Worm (Caenorhabditis elegans) whole organism, L3 larva: ENCODE measurements around the gene let-4.

Experiments used
- R02D3.7 ChIP-seq: fragments of 150-350 bp; optimal IDR thresholded peaks from 2 replicates; lab custom pipeline; 2014; ENCODE audit warnings: missing biosample characterization, missing genetic modification characterization
- ZK546.5 ChIP-seq: sonication (generic microtip); optimal IDR thresholded peaks from 2 replicates; lab custom pipeline; 2017; ENCODE audit warnings: missing biosample characterization, missing genetic modification characterization
- aly-2 ChIP-seq: fragments of 150-350 bp; optimal IDR thresholded peaks from 2 replicates; lab custom pipeline; 2014; ENCODE audit warnings: missing biosample characterization, missing genetic modification characterization
- ama-1 ChIP-seq: fragments of 150-350 bp; optimal IDR thresholded peaks from 2 replicates; lab custom pipeline; 2018
- ceh-16 ChIP-seq: sonication (generic microtip); optimal IDR thresholded peaks from 2 replicates; lab custom pipeline; 2017; ENCODE audit warnings: missing biosample characterization, missing genetic modification characterization
- ceh-28 ChIP-seq: fragments of 150-350 bp; optimal IDR thresholded peaks from 2 replicates; lab custom pipeline; 2014; ENCODE audit warnings: missing biosample characterization, missing genetic modification reagents, missing genetic modification characterization
- ceh-82 ChIP-seq: fragments of 150-350 bp; optimal IDR thresholded peaks from 2 replicates; lab custom pipeline; 2014; ENCODE audit warnings: missing biosample characterization, missing genetic modification characterization
- ceh-9 ChIP-seq: sonication (generic microtip); optimal IDR thresholded peaks from 2 replicates; lab custom pipeline; 2018; ENCODE audit warnings: missing biosample characterization, missing genetic modification characterization
- daf-12 ChIP-seq: fragments of 150-350 bp; optimal IDR thresholded peaks from 2 replicates; lab custom pipeline; 2014; ENCODE audit warnings: missing biosample characterization, missing genetic modification reagents, missing genetic modification characterization
- egl-27 ChIP-seq: sonication (generic microtip); optimal IDR thresholded peaks from 4 replicates; lab custom pipeline; 2017; ENCODE audit warnings: missing biosample characterization, missing genetic modification reagents, missing genetic modification characterization
- egl-5 ChIP-seq: fragments of 150-350 bp; optimal IDR thresholded peaks from 2 replicates; lab custom pipeline; 2017; ENCODE audit warnings: missing biosample characterization, missing genetic modification reagents, missing genetic modification characterization, inconsistent platforms
- elt-2 ChIP-seq: sonication (generic microtip); optimal IDR thresholded peaks from 2 replicates; lab custom pipeline; 2016; ENCODE audit warnings: missing genetic modification reagents, mild to moderate bottlenecking, missing genetic modification characterization, missing compliant biosample characterization
- fkh-2 ChIP-seq: fragments of 150-350 bp; optimal IDR thresholded peaks from 2 replicates; lab custom pipeline; 2014; ENCODE audit warnings: missing biosample characterization, missing genetic modification reagents, missing genetic modification characterization
- fos-1 ChIP-seq: fragments of 150-350 bp; optimal IDR thresholded peaks from 2 replicates; lab custom pipeline; 2014; ENCODE audit warnings: missing biosample characterization, missing genetic modification characterization
- hmg-11 ChIP-seq: sonication (generic microtip); optimal IDR thresholded peaks from 2 replicates; lab custom pipeline; 2016; ENCODE audit warnings: missing genetic modification characterization, missing compliant biosample characterization
- jun-1 ChIP-seq: fragments of 150-350 bp; optimal IDR thresholded peaks from 2 replicates; lab custom pipeline; 2014; ENCODE audit warnings: missing biosample characterization, missing genetic modification reagents, missing genetic modification characterization
- lin-15B ChIP-seq: fragments of 150-350 bp; optimal IDR thresholded peaks from 2 replicates; lab custom pipeline; 2014; ENCODE audit warnings: missing biosample characterization, missing genetic modification characterization
- lin-39 ChIP-seq: fragments of 150-350 bp; optimal IDR thresholded peaks from 2 replicates; lab custom pipeline; 2018; ENCODE audit warnings: missing biosample characterization, missing genetic modification reagents, missing genetic modification characterization
- lsy-12 ChIP-seq: sonication (generic microtip); optimal IDR thresholded peaks from 2 replicates; lab custom pipeline; 2016; ENCODE audit warnings: mild to moderate bottlenecking, missing genetic modification characterization, missing compliant biosample characterization
- mdl-1 ChIP-seq: fragments of 150-350 bp; optimal IDR thresholded peaks from 2 replicates; lab custom pipeline; 2014; ENCODE audit warnings: missing biosample characterization, missing genetic modification characterization
- mml-1 ChIP-seq: fragments of 150-350 bp; sonication (generic microtip); optimal IDR thresholded peaks from 3 replicates; lab custom pipeline; 2014; ENCODE audit warnings: missing biosample characterization, missing genetic modification characterization
- nfya-1 ChIP-seq: sonication (generic microtip); optimal IDR thresholded peaks from 2 replicates; lab custom pipeline; 2017; ENCODE audit warnings: missing genetic modification characterization, mild to moderate bottlenecking, missing compliant biosample characterization, antibody characterized with exemption, moderate library complexity; ENCODE audit not compliant: insufficient read depth
- nhr-11 ChIP-seq: fragments of 150-350 bp; optimal IDR thresholded peaks from 2 replicates; lab custom pipeline; 2014; ENCODE audit warnings: missing biosample characterization, missing genetic modification characterization
- nhr-12 ChIP-seq: fragments of 150-350 bp; optimal IDR thresholded peaks from 2 replicates; lab custom pipeline; 2014; ENCODE audit warnings: missing biosample characterization, missing genetic modification characterization
- nhr-23 ChIP-seq: fragments of 150-350 bp; optimal IDR thresholded peaks from 2 replicates; lab custom pipeline; 2014; ENCODE audit warnings: missing biosample characterization, missing genetic modification reagents, missing genetic modification characterization
- nhr-237 ChIP-seq: fragments of 150-350 bp; optimal IDR thresholded peaks from 2 replicates; lab custom pipeline; 2014; ENCODE audit warnings: missing biosample characterization, missing genetic modification characterization
- nhr-25 ChIP-seq: sonication (generic microtip); optimal IDR thresholded peaks from 2 replicates; lab custom pipeline; 2017; ENCODE audit warnings: missing biosample characterization, missing genetic modification characterization
- nhr-28 ChIP-seq: fragments of 150-350 bp; optimal IDR thresholded peaks from 2 replicates; lab custom pipeline; 2014; ENCODE audit warnings: missing biosample characterization, missing genetic modification characterization
- nhr-43 ChIP-seq: sonication (generic microtip); optimal IDR thresholded peaks from 2 replicates; lab custom pipeline; 2016; ENCODE audit warnings: mild to moderate bottlenecking, missing genetic modification characterization, missing compliant biosample characterization; ENCODE audit not compliant: poor library complexity, severe bottlenecking
- nhr-67 ChIP-seq: fragments of 150-350 bp; optimal IDR thresholded peaks from 2 replicates; lab custom pipeline; 2014; ENCODE audit warnings: missing biosample characterization, missing genetic modification characterization
- nhr-76 ChIP-seq: fragments of 150-350 bp; sonication (generic microtip); optimal IDR thresholded peaks from 5 replicates; lab custom pipeline; 2014; ENCODE audit warnings: missing biosample characterization, missing genetic modification characterization
- nhr-77 ChIP-seq: fragments of 150-350 bp; optimal IDR thresholded peaks from 2 replicates; lab custom pipeline; 2014; ENCODE audit warnings: missing biosample characterization, missing genetic modification characterization
- pha-4 ChIP-seq: fragments of 150-350 bp; optimal IDR thresholded peaks from 2 replicates; lab custom pipeline; 2014; ENCODE audit warnings: missing biosample characterization, missing genetic modification reagents, missing genetic modification characterization
- pqm-1 ChIP-seq: fragments of 150-350 bp; optimal IDR thresholded peaks from 2 replicates; lab custom pipeline; 2017; ENCODE audit warnings: missing biosample characterization, missing genetic modification characterization, inconsistent platforms
- sea-2 ChIP-seq: fragments of 150-350 bp; sonication (generic microtip); optimal IDR thresholded peaks from 4 replicates; lab custom pipeline; 2014; ENCODE audit warnings: missing biosample characterization, missing genetic modification reagents, missing genetic modification characterization
- snpc-4 ChIP-seq: fragments of 150-350 bp; optimal IDR thresholded peaks from 2 replicates; lab custom pipeline; 2014; ENCODE audit warnings: missing biosample characterization, missing genetic modification characterization
- tbx-2 ChIP-seq: sonication (generic microtip); optimal IDR thresholded peaks from 2 replicates; lab custom pipeline; 2016; ENCODE audit warnings: mild to moderate bottlenecking, missing genetic modification characterization, missing compliant biosample characterization
- unc-39 ChIP-seq: sonication (generic microtip); optimal IDR thresholded peaks from 4 replicates; lab custom pipeline; 2017; ENCODE audit warnings: missing biosample characterization, missing genetic modification characterization
- unc-62 ChIP-seq: fragments of 150-350 bp; sonication (generic microtip); optimal IDR thresholded peaks from 4 replicates; lab custom pipeline; 2014; ENCODE audit warnings: missing biosample characterization, missing genetic modification reagents, missing genetic modification characterization
- ztf-11 ChIP-seq: fragments of 150-350 bp; optimal IDR thresholded peaks from 2 replicates; lab custom pipeline; 2014; ENCODE audit warnings: missing biosample characterization, missing genetic modification characterization
- ztf-4 ChIP-seq: fragments of 150-350 bp; optimal IDR thresholded peaks from 2 replicates; lab custom pipeline; 2014; ENCODE audit warnings: missing biosample characterization, missing genetic modification characterization

The let-4 gene

ce11 chrX:14602676-14603075 lies 24.9 kb downstream of the let-4 start, which contains the start of gene eor-2 (continued):
- peak; percentile 61 for TF ChIP-seq elt-2 (tag; lab: Kevin White, UChicago)
- TF ChIP-seq pha-4 (tag; lab: Kevin White, UChicago): peak; percentile 86
- peak; percentile 42 for TF ChIP-seq unc-62 (GFP tag; lab: Kevin White, UChicago)
- peak; percentile 68 for TF ChIP-seq jun-1 (tag; lab: Kevin White, UChicago)

ce11 chrX:14607770-14608169 lies 30.0 kb downstream of the let-4 start:
- TF ChIP-seq lin-15B (tag; lab: Kevin White, UChicago) (no peak), nhr-43 (tag; lab: Kevin White, UChicago) (no peak)

DNA sequence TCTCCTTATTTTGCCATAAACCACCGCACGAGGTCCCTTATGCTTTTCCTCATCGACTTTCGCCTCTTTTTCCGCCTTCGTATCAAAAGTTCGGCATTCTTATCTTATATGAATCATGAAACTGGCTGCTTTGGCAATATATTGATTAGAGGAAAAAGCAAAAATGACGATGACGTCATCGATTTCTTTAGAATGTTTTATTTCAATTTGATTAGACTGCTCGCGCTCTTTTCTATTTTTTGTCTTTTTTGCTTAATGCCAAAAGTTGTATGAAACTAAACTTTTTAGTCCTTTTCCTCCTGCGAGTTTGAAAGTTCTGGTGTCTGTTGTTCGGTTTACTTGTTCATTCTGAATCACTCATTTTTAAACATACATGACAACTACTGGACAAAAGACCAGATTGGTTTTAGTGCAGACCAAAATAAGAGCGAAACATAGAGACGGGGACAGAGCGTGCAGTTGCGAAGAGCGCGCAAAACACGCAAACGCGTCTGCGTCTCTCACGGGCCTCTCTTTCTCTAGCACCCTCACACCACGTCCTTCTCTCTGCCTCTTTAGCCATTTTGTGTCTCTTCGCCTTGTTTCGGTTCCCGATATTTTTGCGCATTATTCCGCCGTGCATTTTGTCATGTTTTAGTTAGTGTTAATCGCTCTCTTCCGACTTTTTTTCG lies 32.5 kb downstream of the let-4 start:
- TF ChIP-seq hmg-11 (tag; lab: Kevin White, UChicago): peak; percentile 87
- no peak for TF ChIP-seq egl-5 (tag; lab: Kevin White, UChicago)
- no peak for TF ChIP-seq ceh-9 (tag; lab: Kevin White, UChicago)
- TF ChIP-seq sea-2: no peak
- no peak for TF ChIP-seq ztf-4 (tag; lab: Kevin White, UChicago)
- TF ChIP-seq nhr-43 (tag; lab: Kevin White, UChicago): no peak
- peak; percentile 38 for TF ChIP-seq lin-39 (tag; lab: Kevin White, UChicago)
- TF ChIP-seq ztf-11 (tag; lab: Kevin White, UChicago): no peak
- TF ChIP-seq fos-1 (tag; lab: Kevin White, UChicago): no peak
- TF ChIP-seq daf-12 (tag; lab: Kevin White, UChicago): no peak
- no peak for TF ChIP-seq aly-2 (tag; lab: Kevin White, UChicago)
- TF ChIP-seq R02D3.7 (tag; lab: Kevin White, UChicago): no peak
- TF ChIP-seq lsy-12: no peak
- TF ChIP-seq nhr-76 (tag; lab: Kevin White, UChicago): no peak
- no peak for TF ChIP-seq nfya-1
- no peak for TF ChIP-seq mdl-1 (tag; lab: Kevin White, UChicago)
- no peak for TF ChIP-seq unc-39 (tag; lab: Kevin White, UChicago)
- TF ChIP-seq pqm-1 (tag; lab: Kevin White, UChicago): peak; percentile 12
- no peak for TF ChIP-seq nhr-11 (tag; lab: Kevin White, UChicago)
- TF ChIP-seq nhr-28 (tag; lab: Kevin White, UChicago): no peak
- TF ChIP-seq nhr-23 (tag; lab: Kevin White, UChicago): peak; percentile 62
- no peak for TF ChIP-seq pha-4 (tag; lab: Kevin White, UChicago)
- no peak for TF ChIP-seq fkh-2 (tag; lab: Kevin White, UChicago)
- no peak for TF ChIP-seq mml-1 (tag; lab: Kevin White, UChicago)
- peak; percentile 13 for TF ChIP-seq ceh-28
- TF ChIP-seq ceh-82 (tag; lab: Kevin White, UChicago): no peak
- no peak for TF ChIP-seq tbx-2 (tag; lab: Kevin White, UChicago)
- no peak for TF ChIP-seq nhr-12 (tag; lab: Kevin White, UChicago)
- peak; percentile 61 for TF ChIP-seq nhr-25
- TF ChIP-seq egl-27: no peak
- peak; percentile 24 for TF ChIP-seq lin-15B (tag; lab: Kevin White, UChicago)
- TF ChIP-seq ceh-16 (tag; lab: Kevin White, UChicago): no peak
- TF ChIP-seq nhr-237 (tag; lab: Kevin White, UChicago): no peak
- no peak for TF ChIP-seq ama-1 (lab: Kevin White, UChicago)
- TF ChIP-seq snpc-4: peak; percentile 2
- no peak for TF ChIP-seq unc-62 (GFP tag; lab: Kevin White, UChicago)
- no peak for TF ChIP-seq ZK546.5 (tag; lab: Kevin White, UChicago)
- TF ChIP-seq elt-2 (tag; lab: Kevin White, UChicago): peak; percentile 10
- no peak for TF ChIP-seq nhr-67 (tag; lab: Kevin White, UChicago)
- TF ChIP-seq nhr-77 (tag; lab: Kevin White, UChicago): no peak
- TF ChIP-seq, all 47 proteins: peak for 9
